Worm (Caenorhabditis elegans) whole organism, young adult: ENCODE results near the gene sto-3.

Experiments used
- B0035.1 ChIP-seq: sonication (generic microtip); optimal IDR thresholded peaks from 2 replicates; lab custom pipeline; 2016; ENCODE audit warnings: missing genetic modification characterization, mild to moderate bottlenecking, missing compliant biosample characterization, missing genotype, missing genetic modification reagents
- C17E4.6 ChIP-seq: fragments of 200-800 bp; sonication (Bioruptor generic); IDR thresholded peaks from 2 replicates; pipeline ENCODE4 v1.3.6; 2022; ENCODE audit warnings: missing genetic modification reagents, missing genetic modification characterization, missing compliant biosample characterization
- F23B12.7 ChIP-seq: sonication (generic microtip); optimal IDR thresholded peaks from 2 replicates; lab custom pipeline; 2017; ENCODE audit warnings: missing genetic modification characterization, mild to moderate bottlenecking, missing compliant biosample characterization, antibody characterized with exemption, moderate library complexity; ENCODE audit not compliant: insufficient read depth
- F49E8.2 ChIP-seq: sonication (generic microtip); optimal IDR thresholded peaks from 3 replicates; lab custom pipeline; 2017; ENCODE audit warnings: missing genetic modification characterization, mild to moderate bottlenecking, missing compliant biosample characterization, antibody characterized with exemption, moderate library complexity; ENCODE audit not compliant: insufficient read depth
- F52B5.7 ChIP-seq: sonication (generic microtip); optimal IDR thresholded peaks from 2 replicates; lab custom pipeline; 2016; ENCODE audit warnings: mild to moderate bottlenecking, missing genetic modification characterization, missing compliant biosample characterization
- F55B11.4 ChIP-seq: sonication (generic microtip); optimal IDR thresholded peaks from 2 replicates; lab custom pipeline; 2016; ENCODE audit warnings: missing compliant biosample characterization, missing genetic modification characterization, borderline replicate concordance; ENCODE audit not compliant: insufficient read depth
- F57A8.1 ChIP-seq: fragments of 200-800 bp; sonication (Bioruptor generic); optimal IDR thresholded peaks from 2 replicates; lab custom pipeline; 2018; ENCODE audit warnings: mild to moderate bottlenecking, missing genetic modification characterization, moderate library complexity, missing compliant biosample characterization
- F57C9.4 ChIP-seq: sonication (generic microtip); optimal IDR thresholded peaks from 2 replicates; lab custom pipeline; 2017; ENCODE audit warnings: mild to moderate bottlenecking, missing genetic modification characterization, missing compliant biosample characterization
- aptf-2 ChIP-seq: fragments of 200-800 bp; sonication (Bioruptor generic); conservative IDR thresholded peaks from 2 replicates; pipeline ENCODE4 v1.3.6; 2022; ENCODE audit warnings: missing genetic modification reagents, missing genetic modification characterization, missing compliant biosample characterization
- atf-7 ChIP-seq: sonication (generic microtip); optimal IDR thresholded peaks from 2 replicates; lab custom pipeline; 2017; ENCODE audit warnings: mild to moderate bottlenecking, missing genetic modification characterization, missing compliant biosample characterization
- athp-1 ChIP-seq: sonication (generic microtip); optimal IDR thresholded peaks from 2 replicates; lab custom pipeline; 2017; ENCODE audit warnings: mild to moderate bottlenecking, missing genetic modification characterization, missing compliant biosample characterization
- bed-2 ChIP-seq: fragments of 200-800 bp; sonication (Bioruptor generic); IDR thresholded peaks from 2 replicates; pipeline ENCODE4 v1.3.6; 2022; ENCODE audit warnings: missing genetic modification reagents, missing genetic modification characterization, missing compliant biosample characterization
- ceh-27 ChIP-seq: fragments of 200-800 bp; sonication (Bioruptor generic); optimal IDR thresholded peaks from 2 replicates; lab custom pipeline; 2018; ENCODE audit warnings: mild to moderate bottlenecking, missing genetic modification characterization, moderate library complexity, missing compliant biosample characterization
- ceh-40 ChIP-seq: fragments of 200-800 bp; sonication (Bioruptor generic); IDR thresholded peaks from 2 replicates; pipeline ENCODE4 v1.3.6; 2022; ENCODE audit warnings: missing genetic modification characterization, missing compliant biosample characterization
- dpl-1 ChIP-seq: fragments of 150-350 bp; optimal IDR thresholded peaks from 2 replicates; lab custom pipeline; 2014; ENCODE audit warnings: missing biosample characterization, missing genetic modification reagents, missing genetic modification characterization
- egl-18 ChIP-seq: fragments of 200-800 bp; sonication (Bioruptor generic); IDR thresholded peaks from 2 replicates; pipeline ENCODE4 v1.3.6; 2022; ENCODE audit warnings: missing genetic modification reagents, missing genetic modification characterization, missing compliant biosample characterization
- ekl-4 ChIP-seq: fragments of 200-800 bp; sonication (Bioruptor generic); IDR thresholded peaks from 2 replicates; pipeline ENCODE4 v1.3.6; 2022; ENCODE audit warnings: missing genetic modification reagents, missing genetic modification characterization, missing compliant biosample characterization
- hmg-1.2 ChIP-seq: fragments of 200-800 bp; sonication (Bioruptor generic); IDR thresholded peaks from 2 replicates; pipeline ENCODE4 v1.3.6; 2022; ENCODE audit warnings: missing genetic modification reagents, missing genetic modification characterization, missing compliant biosample characterization
- hrde-1 ChIP-seq: sonication (generic microtip); optimal IDR thresholded peaks from 2 replicates; lab custom pipeline; 2016; ENCODE audit warnings: missing genetic modification characterization, mild to moderate bottlenecking, missing compliant biosample characterization, moderate library complexity, missing genotype, missing genetic modification reagents, borderline replicate concordance
- lag-1 ChIP-seq: fragments of 200-800 bp; sonication (Bioruptor generic); IDR thresholded peaks from 2 replicates; pipeline ENCODE4 v1.3.6; 2022; ENCODE audit warnings: missing genetic modification reagents, missing genetic modification characterization, missing compliant biosample characterization
- let-526 ChIP-seq: fragments of 200-800 bp; sonication (Bioruptor generic); IDR thresholded peaks from 2 replicates; pipeline ENCODE4 v1.3.6; 2022; ENCODE audit warnings: missing genetic modification reagents, missing genetic modification characterization, missing compliant biosample characterization
- mel-28 ChIP-seq: sonication (generic microtip); optimal IDR thresholded peaks from 2 replicates; lab custom pipeline; 2016; ENCODE audit warnings: borderline replicate concordance, mild to moderate bottlenecking, missing genetic modification characterization, missing compliant biosample characterization
- nfya-1 ChIP-seq: sonication (generic microtip); optimal IDR thresholded peaks from 2 replicates; lab custom pipeline; 2017; ENCODE audit warnings: antibody characterized with exemption, missing compliant biosample characterization, missing genetic modification characterization, borderline replicate concordance; ENCODE audit not compliant: insufficient read depth
- nhr-80 ChIP-seq: sonication (generic microtip); optimal IDR thresholded peaks from 2 replicates; lab custom pipeline; 2016; ENCODE audit warnings: missing genetic modification characterization, missing compliant biosample characterization
- pbrm-1 ChIP-seq: fragments of 200-800 bp; sonication (Bioruptor generic); IDR thresholded peaks from 2 replicates; pipeline ENCODE4 v1.3.6; 2022; ENCODE audit warnings: missing genetic modification reagents, missing genetic modification characterization, missing compliant biosample characterization
- repo-1 ChIP-seq: sonication (generic microtip); optimal IDR thresholded peaks from 2 replicates; lab custom pipeline; 2017; ENCODE audit warnings: mild to moderate bottlenecking, missing genetic modification characterization, missing compliant biosample characterization
- sdz-38 ChIP-seq: sonication (generic microtip); optimal IDR thresholded peaks from 2 replicates; lab custom pipeline; 2016; ENCODE audit warnings: missing genotype, missing genetic modification characterization, missing compliant biosample characterization
- snpc-3.4 ChIP-seq: sonication (generic microtip); optimal IDR thresholded peaks from 2 replicates; lab custom pipeline; 2017; ENCODE audit warnings: missing genetic modification characterization, mild to moderate bottlenecking, missing compliant biosample characterization, antibody characterized with exemption, moderate library complexity, missing genotype, missing genetic modification reagents
- tlf-1 ChIP-seq: fragments of 200-800 bp; sonication (Bioruptor generic); optimal IDR thresholded peaks from 2 replicates; lab custom pipeline; 2018; ENCODE audit warnings: mild to moderate bottlenecking, missing genetic modification characterization, missing compliant biosample characterization
- unc-62 ChIP-seq: fragments of 150-350 bp; optimal IDR thresholded peaks from 2 replicates; lab custom pipeline; 2014; ENCODE audit warnings: missing biosample characterization, missing genetic modification reagents, missing genetic modification characterization
- xnd-1 ChIP-seq: sonication (generic microtip); optimal IDR thresholded peaks from 2 replicates; lab custom pipeline; 2016; ENCODE audit warnings: missing genotype, missing genetic modification reagents, missing genetic modification characterization, missing compliant biosample characterization
- ztf-18 ChIP-seq: sonication (generic microtip); optimal IDR thresholded peaks from 2 replicates; lab custom pipeline; 2016; ENCODE audit warnings: missing genotype, mild to moderate bottlenecking, missing genetic modification characterization, missing compliant biosample characterization
- ztf-25 ChIP-seq: fragments of 200-800 bp; sonication (Bioruptor generic); IDR thresholded peaks from 2 replicates; pipeline ENCODE4 v1.3.6; 2022; ENCODE audit warnings: missing genetic modification reagents, missing genetic modification characterization, missing compliant biosample characterization
- ztf-3 ChIP-seq: fragments of 200-800 bp; sonication (Bioruptor generic); optimal IDR thresholded peaks from 2 replicates; lab custom pipeline; 2018; ENCODE audit warnings: mild to moderate bottlenecking, missing genetic modification characterization, missing compliant biosample characterization

The sto-3 gene

DNA sequence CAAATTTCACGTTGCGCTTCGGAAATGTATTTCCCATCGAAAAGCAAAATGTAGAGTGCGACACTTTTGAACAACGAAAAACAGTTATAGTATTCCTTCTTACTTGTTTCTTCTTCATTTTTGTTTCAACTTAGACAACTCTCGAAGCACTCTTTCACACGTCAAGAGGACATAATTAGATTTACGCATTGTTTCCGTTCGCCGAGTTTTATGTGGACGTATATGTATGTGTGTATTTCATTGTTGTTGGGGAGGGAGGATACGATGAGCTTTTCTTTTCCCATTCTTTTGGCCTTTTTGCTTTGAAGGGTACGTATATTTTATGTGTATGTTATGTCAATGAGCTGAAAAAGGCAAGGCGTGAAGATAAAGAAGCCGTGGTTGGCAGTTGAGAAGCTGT lies 8.6 kb upstream of the sto-3 start (continued):
- TF ChIP-seq let-526 = no peak

DNA sequence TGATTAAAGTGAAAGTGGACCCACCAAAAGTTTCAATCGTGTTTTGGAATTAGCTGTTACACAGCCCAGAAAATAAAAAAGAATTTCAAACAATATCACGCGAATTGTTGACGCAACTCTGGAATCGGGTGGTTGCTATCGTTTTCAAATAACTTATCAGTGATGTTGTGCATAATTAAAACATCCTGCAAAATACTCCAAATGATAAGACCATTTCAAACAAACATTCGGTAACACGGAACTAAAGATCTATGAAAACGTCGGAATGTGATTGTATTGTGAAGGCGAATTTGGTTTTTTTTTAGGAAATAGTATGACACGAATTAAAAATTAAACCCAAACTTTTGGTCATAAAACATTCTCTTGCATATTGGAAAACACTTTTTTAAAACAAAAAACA lies 6.7 kb upstream of the sto-3 start, which contains the start of gene spp-30:
TSS of gene spp-30 (minus strand) at position 101 of the 400 bp plus-strand sequence.
- TF ChIP-seq pbrm-1 (no peak), F57C9.4 (tag; lab: Kevin White, UChicago) (no peak), repo-1 (no peak), lag-1 (GFP tag; lab: Robert Waterston, UW) (no peak), ztf-25 (GFP tag; lab: Robert Waterston, UW) (no peak), ceh-40 (GFP tag; lab: Robert Waterston, UW) (no peak), mel-28 (tag; lab: Kevin White, UChicago) (no peak), hrde-1 (tag; lab: Kevin White, UChicago) (no peak), bed-2 (GFP tag; lab: Robert Waterston, UW) (no peak), F52B5.7 (tag; lab: Kevin White, UChicago) (no peak), athp-1 (tag; lab: Kevin White, UChicago) (no peak), egl-18 (GFP tag; lab: Robert Waterston, UW) (no peak), hmg-1.2 (GFP tag; lab: Robert Waterston, UW) (no peak), F57A8.1 (no peak), F55B11.4 (tag; lab: Kevin White, UChicago) (no peak), F49E8.2 (tag; lab: Kevin White, UChicago) (no peak), unc-62 (GFP tag; lab: Kevin White, UChicago) (no peak), tlf-1 (no peak), dpl-1 (no peak), aptf-2 (GFP tag; lab: Robert Waterston, UW) (no peak)

DNA sequence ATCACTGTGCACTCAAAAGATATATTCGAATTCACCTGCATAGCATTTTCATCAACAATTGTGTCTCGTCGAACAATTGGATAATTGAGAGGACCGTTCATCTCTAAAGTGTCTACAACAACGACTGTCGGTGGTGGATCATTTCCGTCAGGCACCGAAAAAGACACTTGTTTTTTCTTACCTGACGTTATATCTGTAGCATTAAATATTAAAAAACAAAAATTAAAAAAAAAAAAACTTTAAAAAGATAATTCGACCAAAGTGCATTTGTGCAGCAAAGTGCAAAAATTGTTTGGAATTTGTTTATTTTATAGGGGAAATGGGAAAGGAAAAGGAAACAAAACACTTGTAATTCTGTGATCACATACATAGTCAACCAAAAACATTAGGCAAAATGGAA lies 5.1 kb upstream of the sto-3 start, which contains the start of gene twk-44:
TSS of gene twk-44 (minus strand) at position 101 of the 400 bp plus-strand sequence.
- no peak for TF ChIP-seq dpl-1
- TF ChIP-seq hrde-1 (tag; lab: Kevin White, UChicago) = no peak

DNA sequence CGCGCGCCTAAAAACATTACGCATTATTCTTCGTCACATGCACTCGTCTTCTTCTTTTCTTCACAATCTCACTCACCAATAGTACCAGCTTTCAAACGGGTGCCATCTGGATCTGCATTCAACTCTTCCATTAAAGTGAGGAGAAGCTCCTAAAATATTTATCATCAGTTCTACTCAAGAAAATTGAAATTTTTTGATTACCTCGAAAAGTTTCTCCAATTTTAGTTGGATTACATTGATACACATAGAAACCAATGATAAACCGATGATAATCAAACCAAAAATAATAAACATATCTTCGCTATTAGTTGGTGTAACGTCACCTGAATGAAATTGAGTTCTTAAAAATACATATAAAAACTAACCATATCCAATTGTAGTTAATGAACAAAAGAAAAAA lies 2.7 kb upstream of the sto-3 start:
- no peak for TF ChIP-seq F23B12.7 (tag; lab: Kevin White, UChicago)
- TF ChIP-seq xnd-1 (tag; lab: Kevin White, UChicago) = no peak
- no peak for TF ChIP-seq nhr-80 (tag; lab: Kevin White, UChicago)
- no peak for TF ChIP-seq mel-28 (tag; lab: Kevin White, UChicago)
- TF ChIP-seq ceh-27 = no peak
- no peak for TF ChIP-seq ekl-4
- TF ChIP-seq ceh-40 (GFP tag; lab: Robert Waterston, UW) = no peak
- TF ChIP-seq snpc-3.4 (tag; lab: Kevin White, UChicago) = no peak
- TF ChIP-seq, all 124 proteins: peak for 0

DNA sequence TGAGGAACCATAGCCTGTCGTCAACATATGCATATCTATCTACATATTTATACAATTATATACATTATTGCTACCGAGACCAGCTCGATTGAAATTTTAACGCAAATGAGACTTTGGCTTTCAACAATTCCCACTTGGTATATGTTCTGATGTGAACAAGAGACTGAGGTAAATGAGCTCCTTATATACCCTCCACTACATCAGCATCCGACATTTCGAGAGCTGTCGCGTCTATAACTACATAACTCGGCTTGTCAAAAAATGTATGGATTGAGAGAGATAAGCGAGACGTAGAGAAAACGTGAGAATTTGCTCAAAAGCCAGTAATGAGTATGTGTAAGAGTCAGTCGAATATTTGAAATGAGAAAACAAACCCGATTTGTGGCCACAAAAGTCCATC lies 1.5 kb upstream of the sto-3 start:
- TF ChIP-seq ceh-27 (no peak), nhr-80 (tag; lab: Kevin White, UChicago) (no peak), tlf-1 (no peak), egl-18 (GFP tag; lab: Robert Waterston, UW) (no peak), sdz-38 (tag; lab: Kevin White, UChicago) (no peak), nfya-1 (no peak), ztf-3 (GFP tag; lab: Kevin White, UChicago) (no peak), atf-7 (tag; lab: Kevin White, UChicago) (no peak), C17E4.6 (GFP tag; lab: Robert Waterston, UW) (no peak), B0035.1 (no peak), ztf-18 (tag; lab: Kevin White, UChicago) (no peak), lag-1 (GFP tag; lab: Robert Waterston, UW) (no peak), aptf-2 (GFP tag; lab: Robert Waterston, UW) (no peak), F52B5.7 (tag; lab: Kevin White, UChicago) (no peak)
